Worm (Caenorhabditis elegans) whole organism, L2 larva: ENCODE measurements around the gene Y39H10B.2.
A peak's percentile ranks its signal among the peaks of the same experiment; 100 is the strongest.

Source experiments
- ceh-82 ChIP-seq: fragments of 150-350 bp; optimal IDR thresholded peaks from 2 replicates; lab custom pipeline; 2014; ENCODE audit warnings: missing biosample characterization, missing genetic modification characterization
- elt-1 ChIP-seq: fragments of 150-350 bp; optimal IDR thresholded peaks from 2 replicates; lab custom pipeline; 2014; ENCODE audit warnings: missing biosample characterization, missing genetic modification characterization
- lin-13 ChIP-seq: fragments of 150-350 bp; optimal IDR thresholded peaks from 2 replicates; lab custom pipeline; 2014; ENCODE audit warnings: missing biosample characterization, missing genetic modification reagents, missing genetic modification characterization
- mdl-1 ChIP-seq, 2 experiments: fragments of 150-350 bp in 1 of 2; sonication (generic microtip) in 1 of 2; optimal IDR thresholded peaks; 2 replicates each; lab custom pipeline; 2017; ENCODE audit warnings: missing biosample characterization in 2 of 2, missing genetic modification characterization in 2 of 2
- nhr-129 ChIP-seq: fragments of 150-350 bp; optimal IDR thresholded peaks from 2 replicates; lab custom pipeline; 2014; ENCODE audit warnings: missing biosample characterization, missing genetic modification characterization
- nhr-23 ChIP-seq: fragments of 150-350 bp; optimal IDR thresholded peaks from 2 replicates; lab custom pipeline; 2014; ENCODE audit warnings: missing biosample characterization, missing genetic modification reagents, missing genetic modification characterization
- nhr-25 ChIP-seq: fragments of 150-350 bp; sonication (generic microtip); optimal IDR thresholded peaks from 3 replicates; lab custom pipeline; 2014; ENCODE audit warnings: missing biosample characterization, missing genetic modification characterization
- nhr-77 ChIP-seq: fragments of 150-350 bp; optimal IDR thresholded peaks from 2 replicates; lab custom pipeline; 2014; ENCODE audit warnings: missing biosample characterization, missing genetic modification characterization
- peb-1 ChIP-seq: fragments of 150-350 bp; optimal IDR thresholded peaks from 2 replicates; lab custom pipeline; 2014; ENCODE audit warnings: missing biosample characterization, missing genetic modification characterization
- snpc-4 ChIP-seq: fragments of 150-350 bp; optimal IDR thresholded peaks from 2 replicates; lab custom pipeline; 2014; ENCODE audit warnings: missing biosample characterization, missing genetic modification characterization
- unc-39 ChIP-seq: fragments of 150-350 bp; optimal IDR thresholded peaks from 2 replicates; lab custom pipeline; 2014; ENCODE audit warnings: missing biosample characterization, missing genetic modification characterization
- unc-62 ChIP-seq: fragments of 150-350 bp; optimal IDR thresholded peaks from 2 replicates; lab custom pipeline; 2014; ENCODE audit warnings: missing biosample characterization, missing genetic modification reagents, missing genetic modification characterization
- ztf-1 ChIP-seq: fragments of 200-800 bp; sonication (Bioruptor generic); conservative IDR thresholded peaks from 2 replicates; pipeline ENCODE4 v1.3.6; 2022; ENCODE audit warnings: missing genetic modification characterization, missing compliant biosample characterization

- TF ChIP-seq nhr-77 (no peak), unc-39 (no peak), lin-13 (GFP tag; lab: Kevin White, UChicago) (peak; percentile 31), unc-62 (GFP tag; lab: Kevin White, UChicago) (no peak), mdl-1 (tag; optimal IDR thresholded peaks at IDR 0.05; lab: Kevin White, UChicago) (peak; percentile 29 to 44), snpc-4 (tag; lab: Kevin White, UChicago) (no peak), ceh-82 (no peak), ztf-1 (GFP tag; lab: Robert Waterston, UW) (no peak), elt-1 (no peak), nhr-23 (tag; lab: Kevin White, UChicago) (no peak), nhr-25 (no peak), peb-1 (tag; lab: Kevin White, UChicago) (no peak), nhr-129 (tag; lab: Kevin White, UChicago) (peak; percentile 69)
Measured at ce11 chrV:3717751-3718150, 49.2 kb downstream of the Y39H10B.2 start.
